Worm (Caenorhabditis elegans): ENCODE data around the gene K10H10.12.
A peak's percentile ranks its signal among the peaks of the same experiment; 100 is the strongest.

K10H10.12 gene

ce11 chrII:14496809-14497208 is 9.3 kb downstream of the K10H10.12 start (continued):
- peak; percentile 87 for TF ChIP-seq B0336.3 (GFP tag; IDR thresholded peaks at IDR 0.05)
- TF ChIP-seq attf-6 (GFP tag; IDR thresholded peaks at IDR 0.05), result 0 out of 2 replicates have a peak, but pooled peaks have one; percentile 66
- TF ChIP-seq ztf-3 (GFP tag; optimal IDR thresholded peaks at IDR 0.05), result peak; percentile 8
- peak; percentile 96 for TF ChIP-seq F23B12.7 (tag; optimal IDR thresholded peaks at IDR 0.05; ENCODE audit: insufficient read depth)
- 0 out of 2 replicates have a peak, but pooled peaks have one; percentile 69 for TF ChIP-seq C17E4.6 (GFP tag; IDR thresholded peaks at IDR 0.05)
- TF ChIP-seq lag-1 (GFP tag; IDR thresholded peaks at IDR 0.05), result no peak
- TF ChIP-seq fkh-3 (tag; optimal IDR thresholded peaks at IDR 0.05), result peak; percentile 94
- TF ChIP-seq cebp-2 (GFP tag; IDR thresholded peaks at IDR 0.05), result 0 out of 2 replicates have a peak, but pooled peaks have one; percentile 52
- TF ChIP-seq nfya-1 (tag; optimal IDR thresholded peaks at IDR 0.05; ENCODE audit: borderline replicate concordance, insufficient read depth), result no peak
- TF ChIP-seq pha-4 (tag; optimal IDR thresholded peaks at IDR 0.05), result no peak
- peak; percentile 83 for TF ChIP-seq somi-1 (GFP tag; optimal IDR thresholded peaks at IDR 0.05)
- 0 out of 2 replicates have a peak, but pooled peaks have one; percentile 75 for TF ChIP-seq ceh-58 (GFP tag; IDR thresholded peaks at IDR 0.05)
- TF ChIP-seq F33H1.4 (GFP tag; IDR thresholded peaks at IDR 0.05), result peak; percentile 54
- TF ChIP-seq ceh-91 (GFP tag; IDR thresholded peaks at IDR 0.05), result peak; percentile 23; the same call in 1 of the 2 replicates
- peak; percentile 84 for TF ChIP-seq D2030.7 (GFP tag; IDR thresholded peaks at IDR 0.05)
- peak; percentile 31 for TF ChIP-seq hlh-12 (tag; optimal IDR thresholded peaks at IDR 0.05)
- peak; percentile 72; the same call in 1 of the 2 replicates for TF ChIP-seq aptf-2 (GFP tag; conservative IDR thresholded peaks at IDR 0.05)
- TF ChIP-seq rcor-1 (GFP tag; IDR thresholded peaks at IDR 0.05), result peak; percentile 87
- no peak for TF ChIP-seq hlh-26 (GFP tag; conservative IDR thresholded peaks at IDR 0.05)
- TF ChIP-seq dox-1 (GFP tag; IDR thresholded peaks at IDR 0.05), result peak; percentile 94
- TF ChIP-seq aptf-3 (GFP tag; IDR thresholded peaks at IDR 0.05), result 0 out of 2 replicates have a peak, but pooled peaks have one; percentile 70
- peak; percentile 90 for TF ChIP-seq ceh-27 (GFP tag; optimal IDR thresholded peaks at IDR 0.05)
- peak; percentile 95 for TF ChIP-seq F52B5.7 (tag; optimal IDR thresholded peaks at IDR 0.05)
- TF ChIP-seq dpff-1 (tag; optimal IDR thresholded peaks at IDR 0.05), result no peak
- peak; percentile 36; the same call in 1 of the 2 replicates for TF ChIP-seq Y67H2A.10 (GFP tag; conservative IDR thresholded peaks at IDR 0.05)
- TF ChIP-seq nfyb-1 (GFP tag; IDR thresholded peaks at IDR 0.05), result peak; percentile 95
- peak; percentile 36; the same call in 1 of the 2 replicates for TF ChIP-seq madf-8 (GFP tag; conservative IDR thresholded peaks at IDR 0.05)
- TF ChIP-seq lin-26 (GFP tag; IDR thresholded peaks at IDR 0.05), result peak; percentile 99
- peak; percentile 86 for TF ChIP-seq sptf-2 (GFP tag; optimal IDR thresholded peaks at IDR 0.05)
- TF ChIP-seq ama-1 (optimal IDR thresholded peaks at IDR 0.05), result peak; percentile 9
- peak; percentile 46 to 95 for TF ChIP-seq ama-1 (GFP tag; optimal IDR thresholded peaks at IDR 0.05)
- peak; percentile 57 for TF ChIP-seq unc-130 (GFP tag; optimal IDR thresholded peaks at IDR 0.05)
- TF ChIP-seq Y53F4B.3 (GFP tag; IDR thresholded peaks at IDR 0.05), result no peak; the same call in 1 of the 2 replicates
- no peak for TF ChIP-seq nhr-179 (tag; optimal IDR thresholded peaks at IDR 0.05)
- TF ChIP-seq ccch-3 (GFP tag; optimal IDR thresholded peaks at IDR 0.05), result no peak
- no peak for TF ChIP-seq nfya-2 (GFP tag; IDR thresholded peaks at IDR 0.05)
- TF ChIP-seq repo-1 (tag; optimal IDR thresholded peaks at IDR 0.05), result peak; percentile 88
- no peak for TF ChIP-seq egl-18 (GFP tag; IDR thresholded peaks at IDR 0.05)
- TF ChIP-seq ztf-26 (tag; optimal IDR thresholded peaks at IDR 0.05), result peak; percentile 91
- TF ChIP-seq egl-44 (GFP tag; IDR thresholded peaks at IDR 0.05), result peak; percentile 94
- peak; percentile 86 to 91 for TF ChIP-seq rec-8 (tag; optimal IDR thresholded peaks at IDR 0.05)
- peak; percentile 78 for TF ChIP-seq madf-6 (GFP tag; IDR thresholded peaks at IDR 0.05)
- peak; percentile 85 for TF ChIP-seq snpc-3.4 (tag; optimal IDR thresholded peaks at IDR 0.05)
- peak; percentile 87 for TF ChIP-seq ztf-18 (tag; optimal IDR thresholded peaks at IDR 0.05)
- no peak for TF ChIP-seq F39B2.1 (GFP tag; IDR thresholded peaks at IDR 0.05)

Measured in whole organism, young adult.